Fruit fly (Drosophila melanogaster): ENCODE measurements around the gene Sfmbt.

Gene Sfmbt

dm6 chr2L:13222225-13222648, 45.7 kb upstream of the Sfmbt start, which contains the start of the genes Ski6 and CG16812 (continued):
- no peak for TF ChIP-seq ab (GFP tag; optimal IDR thresholded peaks at IDR 0.05)
- TF ChIP-seq CG31441 (GFP tag; IDR thresholded peaks at IDR 0.05): peak; percentile 83
- peak; percentile 60; the same call in 2 of the 3 replicates for TF ChIP-seq dysf (GFP tag; IDR thresholded peaks at IDR 0.05)
- no peak for TF ChIP-seq Kr (GFP tag; optimal IDR thresholded peaks at IDR 0.05)
- peak; percentile 45 for TF ChIP-seq Ets97D (GFP tag; optimal IDR thresholded peaks at IDR 0.05)
- TF ChIP-seq Neu2 (GFP tag; optimal IDR thresholded peaks at IDR 0.05; ENCODE audit: borderline replicate concordance): no peak
- peak; percentile 78 for TF ChIP-seq row (GFP tag; IDR thresholded peaks at IDR 0.05)
- peak; percentile 16; the same call in 1 of the 2 replicates for TF ChIP-seq danr (GFP tag; IDR thresholded peaks at IDR 0.05)
- peak; percentile 57 for TF ChIP-seq Dp (GFP tag; optimal IDR thresholded peaks at IDR 0.05)
- TF ChIP-seq CG31365 (tag; optimal IDR thresholded peaks at IDR 0.05): no peak
- TF ChIP-seq CG17385 (GFP tag; optimal IDR thresholded peaks at IDR 0.05): peak; percentile 58
- no peak for TF ChIP-seq Sin3A (optimal IDR thresholded peaks at IDR 0.05)
- TF ChIP-seq Six4 (GFP tag; optimal IDR thresholded peaks at IDR 0.05): peak; percentile 46
- TF ChIP-seq CG14860 (GFP tag; IDR thresholded peaks at IDR 0.05; ENCODE audit: partially characterized antibody): no peak
- peak; percentile 94 for TF ChIP-seq sens (GFP tag)
- TF ChIP-seq ttk (GFP tag; IDR thresholded peaks at IDR 0.05): no peak; the same call in 1 of the 2 replicates
- TF ChIP-seq sob (GFP tag; IDR thresholded peaks at IDR 0.05): no peak; the same call in 1 of the 2 replicates
- no peak for TF ChIP-seq CG8281 (tag; optimal IDR thresholded peaks at IDR 0.05)
- TF ChIP-seq inv (GFP tag; IDR thresholded peaks at IDR 0.05; ENCODE audit: partially characterized antibody): no peak
- peak; percentile 71; the same call in 2 of the 3 replicates for TF ChIP-seq zfh1 (GFP tag; IDR thresholded peaks at IDR 0.05)
- peak; percentile 46 for TF ChIP-seq onecut (GFP tag; IDR thresholded peaks at IDR 0.05)
- no peak for TF ChIP-seq pita (GFP tag; optimal IDR thresholded peaks at IDR 0.05)
- peak; percentile 60 for TF ChIP-seq BEAF-32 (GFP tag; optimal IDR thresholded peaks at IDR 0.05)
- peak; percentile 97 for TF ChIP-seq CG10267 (tag; optimal IDR thresholded peaks at IDR 0.05)
- TF ChIP-seq CG8924 (tag; optimal IDR thresholded peaks at IDR 0.05): peak; percentile 86
- TF ChIP-seq CG6813 (GFP tag; optimal IDR thresholded peaks at IDR 0.05): no peak
- TF ChIP-seq CG9437 (GFP tag; optimal IDR thresholded peaks at IDR 0.05): no peak
- peak; percentile 66 for TF ChIP-seq tin (GFP tag; optimal IDR thresholded peaks at IDR 0.05)
- TF ChIP-seq bbx (GFP tag; IDR thresholded peaks at IDR 0.05; ENCODE audit: partially characterized antibody): no peak
- no peak for TF ChIP-seq CG18619 (GFP tag; optimal IDR thresholded peaks at IDR 0.05)
- TF ChIP-seq CG11398 (GFP tag; optimal IDR thresholded peaks at IDR 0.05): no peak
- TF ChIP-seq CG32767 (GFP tag; IDR thresholded peaks at IDR 0.05): no peak
- no peak for TF ChIP-seq PHDP (tag; optimal IDR thresholded peaks at IDR 0.05)
- no peak for TF ChIP-seq caup (GFP tag; optimal IDR thresholded peaks at IDR 0.05; ENCODE audit: severe bottlenecking)
- TF ChIP-seq sqz (GFP tag; optimal IDR thresholded peaks at IDR 0.05): no peak
- TF ChIP-seq CG15011 (GFP tag; optimal IDR thresholded peaks at IDR 0.05): no peak
- TF ChIP-seq Hmr (GFP tag; optimal IDR thresholded peaks at IDR 0.05): peak; percentile 71
- no peak for TF ChIP-seq Tbp (GFP tag; optimal IDR thresholded peaks at IDR 0.05)
- no peak for TF ChIP-seq Oaz (GFP tag; IDR thresholded peaks at IDR 0.05)
- TF ChIP-seq pros (GFP tag; optimal IDR thresholded peaks at IDR 0.05): no peak
- TF ChIP-seq C15 (GFP tag; IDR thresholded peaks at IDR 0.05): no peak
- no peak for TF ChIP-seq CG9609 (GFP tag; optimal IDR thresholded peaks at IDR 0.05)
- TF ChIP-seq CG7786 (GFP tag; optimal IDR thresholded peaks at IDR 0.05): peak; percentile 12
- no peak for TF ChIP-seq CG7357 (GFP tag; IDR thresholded peaks at IDR 0.05)
- no peak for TF ChIP-seq vnd (GFP tag; IDR thresholded peaks at IDR 0.05; ENCODE audit: partially characterized antibody)
- TF ChIP-seq ftz-f1 (GFP tag; optimal IDR thresholded peaks at IDR 0.05): no peak
- TF ChIP-seq CG17912 (GFP tag; optimal IDR thresholded peaks at IDR 0.05): no peak
- TF ChIP-seq hth (optimal IDR thresholded peaks at IDR 0.05): no peak
- peak; percentile 32 for TF ChIP-seq Mad (GFP tag; optimal IDR thresholded peaks at IDR 0.05)
- peak; percentile 53; the same call in 1 of the 2 replicates for TF ChIP-seq CG14014 (GFP tag; IDR thresholded peaks at IDR 0.05)
- no peak for TF ChIP-seq NK7.1 (GFP tag; optimal IDR thresholded peaks at IDR 0.05)
- TF ChIP-seq dmrt11E (tag; optimal IDR thresholded peaks at IDR 0.05): peak; percentile 67
